Fruit fly (Drosophila melanogaster): ENCODE results near the gene RpS27A.

The RpS27A gene

dm6 chr2L:10362408-10363067 is 45.6 kb upstream of the RpS27A start, which contains the start of the genes Cand1 and pim (continued):
- TF ChIP-seq Nf-YA (GFP tag; IDR thresholded peaks at IDR 0.05) (no peak), crol (GFP tag; IDR thresholded peaks at IDR 0.05) (no peak), C15 (GFP tag; IDR thresholded peaks at IDR 0.05) (no peak), pan (optimal IDR thresholded peaks at IDR 0.05) (no peak), pan (GFP tag; optimal IDR thresholded peaks at IDR 0.05 in 1 of 2, IDR thresholded peaks at IDR 0.05 in 1 of 2) (no peak), CG11093 (GFP tag; IDR thresholded peaks at IDR 0.05) (no peak), dati (GFP tag; IDR thresholded peaks at IDR 0.05) (no peak), CG16815 (GFP tag; optimal IDR thresholded peaks at IDR 0.05) (no peak), sisA (GFP tag; IDR thresholded peaks at IDR 0.05) (no peak), CG3407 (GFP tag; optimal IDR thresholded peaks at IDR 0.05) (no peak), insv (GFP tag; optimal IDR thresholded peaks at IDR 0.05) (no peak), pros (GFP tag; optimal IDR thresholded peaks at IDR 0.05) (no peak), CG32532 (GFP tag; IDR thresholded peaks at IDR 0.05) (no peak), row (GFP tag; IDR thresholded peaks at IDR 0.05) (peak; percentile 78), tup (GFP tag; optimal IDR thresholded peaks at IDR 0.05) (no peak), CG18011 (GFP tag; optimal IDR thresholded peaks at IDR 0.05) (no peak), Hmx (GFP tag; optimal IDR thresholded peaks at IDR 0.05) (no peak), kay (GFP tag; optimal IDR thresholded peaks at IDR 0.05) (no peak), z (GFP tag; IDR thresholded peaks at IDR 0.05) (no peak), ssp (GFP tag; IDR thresholded peaks at IDR 0.05) (peak; percentile 29; the same call in 1 of the 2 replicates), mam (GFP tag; optimal IDR thresholded peaks at IDR 0.05) (no peak), danr (GFP tag; IDR thresholded peaks at IDR 0.05) (no peak), ATbp (GFP tag; optimal IDR thresholded peaks at IDR 0.05) (no peak), CG16863 (GFP tag; optimal IDR thresholded peaks at IDR 0.05) (no peak), unpg (GFP tag; optimal IDR thresholded peaks at IDR 0.05) (no peak), Ets65A (GFP tag) (no peak), CG2199 (GFP tag; IDR thresholded peaks at IDR 0.05) (no peak), Dad (GFP tag; optimal IDR thresholded peaks at IDR 0.05) (no peak), CG4617 (GFP tag; optimal IDR thresholded peaks at IDR 0.05; ENCODE audit: borderline replicate concordance) (peak; percentile 49), CG4328 (GFP tag; optimal IDR thresholded peaks at IDR 0.05) (no peak), CG32772 (GFP tag; IDR thresholded peaks at IDR 0.05) (no peak), HLHmδ (GFP tag; optimal IDR thresholded peaks at IDR 0.05) (no peak), CG10431 (GFP tag; optimal IDR thresholded peaks at IDR 0.05) (peak; percentile 36), Hey (tag; optimal IDR thresholded peaks at IDR 0.05) (no peak), ftz-f1 (GFP tag; optimal IDR thresholded peaks at IDR 0.05) (no peak), lola (GFP tag; optimal IDR thresholded peaks at IDR 0.05) (peak in 1 of 3 experiments; percentile 19), wdn (GFP tag; IDR thresholded peaks at IDR 0.05) (no peak), CG14667 (GFP tag; IDR thresholded peaks at IDR 0.05) (no peak), CG1832 (GFP tag; optimal IDR thresholded peaks at IDR 0.05) (no peak), Vsx1 (GFP tag; optimal IDR thresholded peaks at IDR 0.05) (no peak), CG9932 (GFP tag; IDR thresholded peaks at IDR 0.05) (peak; percentile 52; the same call in 1 of the 2 replicates), maf-S (GFP tag; optimal IDR thresholded peaks at IDR 0.05) (no peak), Chrac-16 (GFP tag; optimal IDR thresholded peaks at IDR 0.05) (no peak), stwl (tag; optimal IDR thresholded peaks at IDR 0.05) (peak; percentile 42), NC2β (GFP tag; optimal IDR thresholded peaks at IDR 0.05) (no peak), CG1603 (tag; optimal IDR thresholded peaks at IDR 0.05) (peak; percentile 91), Hand (GFP tag; optimal IDR thresholded peaks at IDR 0.05) (no peak), tin (GFP tag; optimal IDR thresholded peaks at IDR 0.05) (no peak), CG4360 (GFP tag; IDR thresholded peaks at IDR 0.05) (no peak), chif (GFP tag; optimal IDR thresholded peaks at IDR 0.05) (no peak), Asciz (GFP tag; optimal IDR thresholded peaks at IDR 0.05) (no peak)
